Worm (Caenorhabditis elegans): ENCODE measurements around the gene ZK622.4.

Gene ZK622.4

DNA sequence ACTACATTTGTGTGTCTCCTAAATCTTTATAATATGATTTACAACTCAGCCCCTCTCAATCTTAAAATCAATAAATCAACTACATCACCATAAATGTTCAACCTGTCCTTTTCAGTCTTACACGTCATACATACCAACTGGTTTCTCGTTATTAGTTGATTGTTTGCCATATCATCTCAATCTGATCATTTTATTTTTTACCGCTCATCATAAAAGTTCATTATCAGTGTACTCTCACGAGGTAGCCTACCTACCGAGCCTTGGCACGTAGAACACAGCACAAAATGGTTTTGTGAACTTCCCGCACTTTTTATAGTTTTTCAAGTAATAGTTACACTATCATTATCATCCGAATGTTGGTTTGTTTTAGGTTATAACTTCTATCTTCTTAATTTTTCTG, 11.4 kb upstream of the ZK622.4 start (continued):
- peak; percentile 73 for TF ChIP-seq hlh-11 (tag; optimal IDR thresholded peaks at IDR 0.05)
- TF ChIP-seq daf-12 (tag; optimal IDR thresholded peaks at IDR 0.05) = no peak
- no peak for TF ChIP-seq ctbp-1 (GFP tag; IDR thresholded peaks at IDR 0.05)
- TF ChIP-seq pha-4 (GFP tag; IDR thresholded peaks at IDR 0.05) = no peak
- TF ChIP-seq pha-4 (tag; optimal IDR thresholded peaks at IDR 0.05) = no peak
- no peak for TF ChIP-seq zip-11 (GFP tag; IDR thresholded peaks at IDR 0.05)
- TF ChIP-seq ceh-32 (tag; optimal IDR thresholded peaks at IDR 0.05; ENCODE audit: poor library complexity) = no peak
- TF ChIP-seq zip-2 (tag; optimal IDR thresholded peaks at IDR 0.05) = no peak
- no peak for TF ChIP-seq daf-19 (GFP tag; conservative IDR thresholded peaks at IDR 0.05)
- peak; percentile 4; the same call in 1 of the 2 replicates for TF ChIP-seq tra-1 (GFP tag; IDR thresholded peaks at IDR 0.05)
- no peak for TF ChIP-seq hmg-1.1 (GFP tag; IDR thresholded peaks at IDR 0.05)
- peak; percentile 3 for TF ChIP-seq nhr-48 (tag; optimal IDR thresholded peaks at IDR 0.05)
- peak; percentile 58 for TF ChIP-seq mep-1 (tag; optimal IDR thresholded peaks at IDR 0.05)
- no peak for TF ChIP-seq nhr-41 (GFP tag; IDR thresholded peaks at IDR 0.05)
- no peak for TF ChIP-seq snpc-4 (tag; optimal IDR thresholded peaks at IDR 0.05)
- no peak for TF ChIP-seq ama-1 (optimal IDR thresholded peaks at IDR 0.05)
- TF ChIP-seq ZK337.2 (GFP tag; IDR thresholded peaks at IDR 0.05) = no peak
- no peak for TF ChIP-seq lin-13 (GFP tag; optimal IDR thresholded peaks at IDR 0.05)
- TF ChIP-seq lin-1 (GFP tag; IDR thresholded peaks at IDR 0.05) = no peak
- TF ChIP-seq unc-130 (GFP tag; optimal IDR thresholded peaks at IDR 0.05) = no peak
- TF ChIP-seq spr-1 (tag; optimal IDR thresholded peaks at IDR 0.05) = no peak
- no peak for TF ChIP-seq lin-15B (tag; optimal IDR thresholded peaks at IDR 0.05)
- TF ChIP-seq aly-2 (tag; optimal IDR thresholded peaks at IDR 0.05) = no peak
- TF ChIP-seq nhr-111 (GFP tag; optimal IDR thresholded peaks at IDR 0.05) = no peak
- TF ChIP-seq set-16 (GFP tag; IDR thresholded peaks at IDR 0.05) = no peak
- peak in 1 of 2 experiments; percentile 46 for TF ChIP-seq mdl-1 (tag; optimal IDR thresholded peaks at IDR 0.05)
- TF ChIP-seq arid-1 (GFP tag; conservative IDR thresholded peaks at IDR 0.05) = no peak
- TF ChIP-seq daf-16 (GFP tag; optimal IDR thresholded peaks at IDR 0.05) = no peak
- TF ChIP-seq daf-16 (tag; optimal IDR thresholded peaks at IDR 0.05) = peak; percentile 79
- no peak for TF ChIP-seq Y48G9A.11 (GFP tag; IDR thresholded peaks at IDR 0.05)
- no peak for TF ChIP-seq attf-4 (tag; optimal IDR thresholded peaks at IDR 0.05)
- TF ChIP-seq zag-1 (tag; optimal IDR thresholded peaks at IDR 0.05) = no peak
- no peak for TF ChIP-seq gei-8 (GFP tag; optimal IDR thresholded peaks at IDR 0.05)
- TF ChIP-seq fkh-10 (GFP tag; optimal IDR thresholded peaks at IDR 0.05) = no peak
- TF ChIP-seq R02D3.7 (tag; optimal IDR thresholded peaks at IDR 0.05) = no peak
- no peak for TF ChIP-seq fos-1 (tag; optimal IDR thresholded peaks at IDR 0.05)
- TF ChIP-seq F44E2.7 (GFP tag; IDR thresholded peaks at IDR 0.05) = no peak
- TF ChIP-seq daf-8 (GFP tag; IDR thresholded peaks at IDR 0.05) = no peak
- TF ChIP-seq T26A8.4 (GFP tag; IDR thresholded peaks at IDR 0.05) = no peak

DNA sequence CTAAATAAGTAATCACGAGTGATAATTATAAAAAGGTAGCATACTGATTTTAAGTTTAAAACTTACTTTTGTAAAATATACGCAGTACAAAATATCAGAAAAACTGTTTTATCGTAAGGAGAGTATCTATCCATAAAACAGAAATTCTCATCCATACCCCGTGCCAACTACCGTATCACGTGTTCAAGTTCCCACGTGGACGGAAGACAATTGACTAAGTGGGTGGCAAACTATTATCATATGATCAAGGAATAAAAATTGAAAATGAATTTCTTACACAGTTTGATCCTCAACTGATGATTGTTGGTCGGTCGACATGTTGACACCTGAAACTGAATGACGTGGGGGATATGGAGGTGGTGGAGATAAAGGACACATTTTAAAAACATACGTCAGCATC, 10.3 kb upstream of the ZK622.4 start, which contains the start of gene pmt-1:
Gene pmt-1, minus strand, starts transcription at position 332 of the 400 bp plus-strand sequence.
- TF ChIP-seq T20F7.1 (GFP tag; optimal IDR thresholded peaks at IDR 0.05) (peak; percentile 11), mep-1 (tag; optimal IDR thresholded peaks at IDR 0.05) (peak; percentile 33), mxl-3 (GFP tag; optimal IDR thresholded peaks at IDR 0.05) (peak; percentile 87), hlh-11 (tag; optimal IDR thresholded peaks at IDR 0.05) (peak; percentile 75), snpc-1.2 (GFP tag; IDR thresholded peaks at IDR 0.05) (no peak), nhr-42 (GFP tag; IDR thresholded peaks at IDR 0.05) (no peak), nhr-28 (tag; optimal IDR thresholded peaks at IDR 0.05) (peak; percentile 28), arid-1 (GFP tag; conservative IDR thresholded peaks at IDR 0.05) (no peak), tra-1 (GFP tag; IDR thresholded peaks at IDR 0.05) (peak; percentile 83), nhr-10 (tag; optimal IDR thresholded peaks at IDR 0.05) (peak; percentile 42), hlh-30 (tag; optimal IDR thresholded peaks at IDR 0.05; ENCODE audit: insufficient read depth) (peak; percentile 91), mdl-1 (tag; optimal IDR thresholded peaks at IDR 0.05) (peak; percentile 41 to 71), lsy-2 (tag; optimal IDR thresholded peaks at IDR 0.05) (peak in 1 of 2 experiments; percentile 31), dve-1 (tag; optimal IDR thresholded peaks at IDR 0.05; ENCODE audit: insufficient read depth) (peak; percentile 84), dmd-6 (GFP tag; IDR thresholded peaks at IDR 0.05) (peak; percentile 72)

Data from whole organism, L4 larva.